Fruit fly (Drosophila melanogaster): ENCODE results near the gene Prx6a.
A peak's percentile ranks its signal among the peaks of the same experiment; 100 is the strongest.

The Prx6a gene

DNA sequence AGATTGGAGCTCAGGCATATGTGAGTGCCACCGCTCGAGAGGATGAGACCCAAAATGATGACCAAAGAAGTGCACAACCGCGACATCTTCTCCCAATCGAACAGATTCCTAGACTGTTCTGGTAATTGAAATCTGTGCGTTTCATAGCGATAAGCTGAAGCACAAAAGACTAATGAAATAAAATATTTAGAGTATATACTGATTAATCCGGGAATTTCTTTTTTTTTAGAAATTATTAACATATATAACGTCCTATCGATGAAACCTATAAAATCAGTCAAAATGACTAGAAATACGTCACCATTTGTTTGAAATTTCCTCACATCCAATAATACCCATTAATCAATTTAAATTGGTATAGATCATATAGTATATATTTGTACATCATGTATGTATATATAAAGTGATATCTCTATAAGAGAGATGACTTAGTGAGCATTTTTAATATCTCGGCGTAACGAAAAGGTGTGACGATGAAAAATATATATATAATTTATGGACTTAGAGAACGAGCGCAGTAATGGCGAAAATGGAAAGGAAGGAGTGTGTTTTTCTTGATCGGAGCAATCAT, 30.8 kb downstream of the Prx6a start, which contains the start of the genes CG3117 and CG2983:
Gene CG3117 (minus strand): TSS at position 101 of the 571 bp plus-strand sequence.
Gene CG2983 (plus strand): TSS at position 521 of the 571 bp plus-strand sequence.
- TF ChIP-seq Gug (GFP tag; IDR thresholded peaks at IDR 0.05) (no peak), ss (GFP tag; optimal IDR thresholded peaks at IDR 0.05) (no peak), CG34406 (GFP tag; optimal IDR thresholded peaks at IDR 0.05) (no peak), acj6 (GFP tag; optimal IDR thresholded peaks at IDR 0.05) (no peak), CG31627 (GFP tag; optimal IDR thresholded peaks at IDR 0.05) (no peak), spab (GFP tag; optimal IDR thresholded peaks at IDR 0.05) (no peak), CG8632 (GFP tag; optimal IDR thresholded peaks at IDR 0.05) (no peak), CG8319 (GFP tag; optimal IDR thresholded peaks at IDR 0.05) (no peak), CG32006 (GFP tag; optimal IDR thresholded peaks at IDR 0.05) (no peak), Sox14 (GFP tag; optimal IDR thresholded peaks at IDR 0.05) (no peak), Blimp-1 (GFP tag; optimal IDR thresholded peaks at IDR 0.05) (no peak), topi (GFP tag; optimal IDR thresholded peaks at IDR 0.05) (no peak), fd85E (GFP tag; optimal IDR thresholded peaks at IDR 0.05) (no peak), CG3919 (GFP tag; optimal IDR thresholded peaks at IDR 0.05) (no peak), net (GFP tag; optimal IDR thresholded peaks at IDR 0.05) (no peak), pdm3 (GFP tag; optimal IDR thresholded peaks at IDR 0.05) (no peak)

DNA sequence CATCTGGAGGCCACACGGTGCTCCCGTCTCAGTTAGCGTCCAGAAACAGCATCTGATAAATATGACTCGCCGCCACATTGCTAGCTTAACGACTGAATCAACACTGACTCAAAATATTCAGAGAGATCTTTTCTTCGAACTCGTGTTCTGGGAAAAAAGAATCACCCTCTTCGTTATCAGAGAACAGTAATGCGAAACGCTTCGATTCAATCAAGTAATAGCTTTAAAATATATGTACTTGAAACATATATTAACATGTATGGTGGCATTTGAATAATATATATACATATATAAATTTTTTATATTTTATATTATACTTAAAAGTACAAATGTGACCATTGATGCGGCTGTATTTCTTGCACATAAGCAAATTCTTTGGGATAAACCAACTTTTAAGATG, 32.4 kb downstream of the Prx6a start, which contains the start of gene CG18557:
Gene CG18557 (minus strand): TSS at position 101 of the 400 bp plus-strand sequence.
- no peak for TF ChIP-seq CG11294 (GFP tag; IDR thresholded peaks at IDR 0.05)
- peak; percentile 77 for TF ChIP-seq svp (GFP tag)

- TF ChIP-seq CG6854 (GFP tag; optimal IDR thresholded peaks at IDR 0.05) = no peak
- TF ChIP-seq vri (GFP tag; optimal IDR thresholded peaks at IDR 0.05) = no peak
- no peak for TF ChIP-seq Met (GFP tag; optimal IDR thresholded peaks at IDR 0.05)
- TF ChIP-seq CG11902 (GFP tag; optimal IDR thresholded peaks at IDR 0.05) = no peak
- no peak for TF ChIP-seq CG6163 (GFP tag; IDR thresholded peaks at IDR 0.05)
- TF ChIP-seq Sox15 (GFP tag; optimal IDR thresholded peaks at IDR 0.05) = no peak
- TF ChIP-seq OdsH (GFP tag; optimal IDR thresholded peaks at IDR 0.05) = no peak
Measured at dm6 chr2L:2844413-2844812, 33.6 kb downstream of the Prx6a start, which contains the start of gene CG18558. Gene CG18558, minus strand, starts transcription at chr2L:2844513.

DNA sequence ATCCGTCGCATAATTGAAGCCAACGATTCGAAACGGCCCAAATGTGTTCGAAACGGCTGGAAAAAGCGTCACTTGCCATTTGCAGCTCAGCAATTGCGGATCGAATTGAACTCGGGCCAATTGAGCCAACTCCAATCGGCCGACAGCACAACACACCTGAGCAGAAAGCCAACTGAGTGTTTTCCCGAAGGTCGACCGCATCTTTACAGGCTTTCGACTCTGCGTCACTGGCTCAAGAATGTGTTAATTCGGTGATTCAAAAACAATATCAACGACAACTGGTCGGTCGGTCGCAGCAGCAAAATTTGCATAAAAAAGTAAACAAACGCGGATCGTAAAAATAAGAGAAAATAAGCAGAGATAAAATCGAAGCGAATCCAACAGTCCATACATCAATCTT, 37.7 kb downstream of the Prx6a start:
- no peak for TF ChIP-seq svp (GFP tag)
- TF ChIP-seq Lpt (GFP tag; optimal IDR thresholded peaks at IDR 0.05) = no peak
- no peak for TF ChIP-seq esn (GFP tag; optimal IDR thresholded peaks at IDR 0.05)
- TF ChIP-seq Hr4 (GFP tag; optimal IDR thresholded peaks at IDR 0.05) = no peak
- TF ChIP-seq spab (GFP tag; optimal IDR thresholded peaks at IDR 0.05) = no peak
- TF ChIP-seq CG6854 (GFP tag; optimal IDR thresholded peaks at IDR 0.05) = no peak
- no peak for TF ChIP-seq CG6163 (GFP tag; IDR thresholded peaks at IDR 0.05)
- TF ChIP-seq CG15336 (GFP tag; IDR thresholded peaks at IDR 0.05) = no peak
- TF ChIP-seq vri (GFP tag; optimal IDR thresholded peaks at IDR 0.05) = no peak
- TF ChIP-seq CG11762 (GFP tag; optimal IDR thresholded peaks at IDR 0.05; ENCODE audit: insufficient read depth) = no peak

DNA sequence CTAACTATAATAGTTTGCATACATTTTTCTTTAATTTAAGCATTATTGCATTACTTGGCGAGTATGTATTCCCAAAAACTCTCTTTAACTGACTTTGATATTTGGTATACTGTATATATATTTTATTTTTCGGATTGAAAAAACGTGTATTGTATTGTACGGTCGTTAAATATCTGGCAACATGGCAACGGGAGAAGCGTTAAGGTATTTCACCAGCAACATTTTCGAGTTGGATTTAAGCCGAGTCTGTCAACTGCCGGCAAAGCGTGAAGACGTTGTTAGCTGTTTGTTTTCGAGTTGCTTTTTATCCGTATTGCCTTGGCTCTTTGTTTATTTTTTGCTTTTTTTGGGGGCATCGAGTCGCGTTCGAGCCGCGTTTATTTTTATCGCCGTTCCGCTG, 38.2 kb downstream of the Prx6a start, which contains the start of gene CG2975:
Gene CG2975 (plus strand): TSS at position 275 of the 400 bp plus-strand sequence.
- TF ChIP-seq CG6276 (GFP tag; optimal IDR thresholded peaks at IDR 0.05) = no peak
- TF ChIP-seq ss (GFP tag; optimal IDR thresholded peaks at IDR 0.05) = peak in 1 of 2 experiments; percentile 28
- no peak for TF ChIP-seq Sox15 (GFP tag; optimal IDR thresholded peaks at IDR 0.05)
- no peak for TF ChIP-seq Ets21C (GFP tag; optimal IDR thresholded peaks at IDR 0.05)
- no peak for TF ChIP-seq salr (GFP tag; optimal IDR thresholded peaks at IDR 0.05)
- no peak for TF ChIP-seq CG11902 (GFP tag; optimal IDR thresholded peaks at IDR 0.05)
